Worm (Caenorhabditis elegans) whole organism, young adult: ENCODE results near the gene gst-24.
"Not testable (repeated sequence)": the region's sequence is repeated elsewhere in the genome, so short reads cannot be mapped to it uniquely, and the experiment has no call there.

ENCODE experiments used
- B0261.1 ChIP-seq: sonication (generic microtip); optimal IDR thresholded peaks from 2 replicates; lab custom pipeline; 2016; ENCODE audit warnings: mild to moderate bottlenecking, missing genetic modification characterization, moderate library complexity, missing compliant biosample characterization
- D2030.7 ChIP-seq: fragments of 200-800 bp; sonication (Bioruptor generic); IDR thresholded peaks from 2 replicates; pipeline ENCODE4 v1.3.6; 2022; ENCODE audit warnings: missing genetic modification reagents, missing genetic modification characterization, missing compliant biosample characterization
- F33H1.4 ChIP-seq: fragments of 200-800 bp; sonication (Bioruptor generic); IDR thresholded peaks from 2 replicates; pipeline ENCODE4 v1.3.6; 2022; ENCODE audit warnings: missing genetic modification reagents, missing genetic modification characterization, missing compliant biosample characterization
- F57A8.1 ChIP-seq: fragments of 200-800 bp; sonication (Bioruptor generic); optimal IDR thresholded peaks from 2 replicates; lab custom pipeline; 2018; ENCODE audit warnings: mild to moderate bottlenecking, missing genetic modification characterization, moderate library complexity, missing compliant biosample characterization
- F57C9.4 ChIP-seq: sonication (generic microtip); optimal IDR thresholded peaks from 2 replicates; lab custom pipeline; 2017; ENCODE audit warnings: mild to moderate bottlenecking, missing genetic modification characterization, missing compliant biosample characterization
- Y95B8A.8 ChIP-seq: fragments of 200-800 bp; sonication (Bioruptor generic); IDR thresholded peaks from 2 replicates; pipeline ENCODE4 v1.3.6; 2022; ENCODE audit warnings: missing genetic modification reagents, missing genetic modification characterization, missing compliant biosample characterization
- ama-1 ChIP-seq, 3 experiments: fragments of 150-350 bp in 1 of 3; sonication (generic microtip) in 2 of 3; optimal IDR thresholded peaks; 2 replicates each; lab custom pipeline; 2014 to 2018; ENCODE audit warnings: missing biosample characterization in 2 of 3, missing genetic modification characterization in 2 of 3, missing genetic modification reagents in 2 of 3
- atf-7 ChIP-seq: sonication (generic microtip); optimal IDR thresholded peaks from 2 replicates; lab custom pipeline; 2017; ENCODE audit warnings: mild to moderate bottlenecking, missing genetic modification characterization, missing compliant biosample characterization
- athp-1 ChIP-seq: sonication (generic microtip); optimal IDR thresholded peaks from 2 replicates; lab custom pipeline; 2017; ENCODE audit warnings: mild to moderate bottlenecking, missing genetic modification characterization, missing compliant biosample characterization
- attf-6 ChIP-seq: fragments of 200-800 bp; sonication (Bioruptor generic); IDR thresholded peaks from 2 replicates; pipeline ENCODE4 v1.3.6; 2022; ENCODE audit warnings: missing genetic modification reagents, missing genetic modification characterization, missing compliant biosample characterization
- bed-1 ChIP-seq: fragments of 200-800 bp; sonication (Bioruptor generic); IDR thresholded peaks from 2 replicates; pipeline ENCODE4 v1.3.6; 2022; ENCODE audit warnings: missing genetic modification reagents, missing genetic modification characterization, missing compliant biosample characterization
- cebp-2 ChIP-seq: fragments of 200-800 bp; sonication (Bioruptor generic); IDR thresholded peaks from 2 replicates; pipeline ENCODE4 v1.3.6; 2022; ENCODE audit warnings: missing genetic modification characterization, missing compliant biosample characterization
- ceh-27 ChIP-seq: fragments of 200-800 bp; sonication (Bioruptor generic); optimal IDR thresholded peaks from 2 replicates; lab custom pipeline; 2018; ENCODE audit warnings: mild to moderate bottlenecking, missing genetic modification characterization, moderate library complexity, missing compliant biosample characterization
- ceh-79 ChIP-seq: sonication (generic microtip); optimal IDR thresholded peaks from 2 replicates; lab custom pipeline; 2017; ENCODE audit warnings: mild to moderate bottlenecking, missing genetic modification characterization, missing compliant biosample characterization
- ceh-91 ChIP-seq: fragments of 200-800 bp; sonication (Bioruptor generic); IDR thresholded peaks from 2 replicates; pipeline ENCODE4 v1.3.6; 2022; ENCODE audit warnings: missing genetic modification reagents, missing genetic modification characterization, missing compliant biosample characterization
- dox-1 ChIP-seq: fragments of 200-800 bp; sonication (Bioruptor generic); IDR thresholded peaks from 2 replicates; pipeline ENCODE4 v1.3.6; 2022; ENCODE audit warnings: missing genetic modification reagents, missing genetic modification characterization, missing compliant biosample characterization
- dpl-1 ChIP-seq: fragments of 150-350 bp; optimal IDR thresholded peaks from 2 replicates; lab custom pipeline; 2014; ENCODE audit warnings: missing biosample characterization, missing genetic modification reagents, missing genetic modification characterization
- egrh-3 ChIP-seq: fragments of 200-800 bp; sonication (Bioruptor generic); IDR thresholded peaks from 2 replicates; pipeline ENCODE4 v1.3.6; 2022; ENCODE audit warnings: missing genetic modification reagents, missing genetic modification characterization, missing compliant biosample characterization
- ekl-4 ChIP-seq: fragments of 200-800 bp; sonication (Bioruptor generic); IDR thresholded peaks from 2 replicates; pipeline ENCODE4 v1.3.6; 2022; ENCODE audit warnings: missing genetic modification reagents, missing genetic modification characterization, missing compliant biosample characterization
- hlh-26 ChIP-seq: fragments of 200-800 bp; sonication (Bioruptor generic); conservative IDR thresholded peaks from 2 replicates; pipeline ENCODE4 v1.3.6; 2022; ENCODE audit warnings: missing genetic modification reagents, missing genetic modification characterization, missing compliant biosample characterization
- hmg-1.2 ChIP-seq: fragments of 200-800 bp; sonication (Bioruptor generic); IDR thresholded peaks from 2 replicates; pipeline ENCODE4 v1.3.6; 2022; ENCODE audit warnings: missing genetic modification reagents, missing genetic modification characterization, missing compliant biosample characterization
- hsf-1 ChIP-seq: fragments of 200-800 bp; sonication (Bioruptor generic); IDR thresholded peaks from 2 replicates; pipeline ENCODE4 v1.3.6; 2022; ENCODE audit warnings: missing genetic modification reagents, missing genetic modification characterization, missing compliant biosample characterization
- let-526 ChIP-seq: fragments of 200-800 bp; sonication (Bioruptor generic); IDR thresholded peaks from 2 replicates; pipeline ENCODE4 v1.3.6; 2022; ENCODE audit warnings: missing genetic modification reagents, missing genetic modification characterization, missing compliant biosample characterization
- lin-26 ChIP-seq: fragments of 200-800 bp; sonication (Bioruptor generic); IDR thresholded peaks from 2 replicates; pipeline ENCODE4 v1.3.6; 2022; ENCODE audit warnings: missing genetic modification reagents, missing genetic modification characterization, missing compliant biosample characterization
- lin-54 ChIP-seq: fragments of 200-800 bp; sonication (Bioruptor generic); optimal IDR thresholded peaks from 2 replicates; lab custom pipeline; 2018; ENCODE audit warnings: mild to moderate bottlenecking, missing genetic modification characterization, missing compliant biosample characterization
- lsy-27 ChIP-seq: sonication (generic microtip); optimal IDR thresholded peaks from 2 replicates; lab custom pipeline; 2017; ENCODE audit warnings: missing genetic modification characterization, mild to moderate bottlenecking, missing compliant biosample characterization, antibody characterized with exemption, missing genotype, borderline replicate concordance; ENCODE audit not compliant: insufficient read depth
- madf-6 ChIP-seq: fragments of 200-800 bp; sonication (Bioruptor generic); IDR thresholded peaks from 2 replicates; pipeline ENCODE4 v1.3.6; 2022; ENCODE audit warnings: missing genetic modification reagents, missing genetic modification characterization, missing compliant biosample characterization
- mes-4 ChIP-seq: sonication (generic microtip); optimal IDR thresholded peaks from 2 replicates; lab custom pipeline; 2016; ENCODE audit warnings: missing genotype, missing genetic modification characterization, missing compliant biosample characterization
- mxl-1 ChIP-seq: sonication (generic microtip); optimal IDR thresholded peaks from 2 replicates; lab custom pipeline; 2016; ENCODE audit warnings: missing genetic modification characterization, missing compliant biosample characterization
- nfya-1 ChIP-seq: sonication (generic microtip); optimal IDR thresholded peaks from 2 replicates; lab custom pipeline; 2017; ENCODE audit warnings: antibody characterized with exemption, missing compliant biosample characterization, missing genetic modification characterization, borderline replicate concordance; ENCODE audit not compliant: insufficient read depth
- nfyb-1 ChIP-seq: fragments of 200-800 bp; sonication (Bioruptor generic); IDR thresholded peaks from 2 replicates; pipeline ENCODE4 v1.3.6; 2022; ENCODE audit warnings: missing genetic modification reagents, missing genetic modification characterization, missing compliant biosample characterization
- nhr-90 ChIP-seq: sonication (generic microtip); optimal IDR thresholded peaks from 2 replicates; lab custom pipeline; 2016; ENCODE audit warnings: missing genotype, mild to moderate bottlenecking, missing genetic modification characterization, missing compliant biosample characterization
- pbrm-1 ChIP-seq: fragments of 200-800 bp; sonication (Bioruptor generic); IDR thresholded peaks from 2 replicates; pipeline ENCODE4 v1.3.6; 2022; ENCODE audit warnings: missing genetic modification reagents, missing genetic modification characterization, missing compliant biosample characterization
- rcor-1 ChIP-seq: fragments of 200-800 bp; sonication (Bioruptor generic); IDR thresholded peaks from 2 replicates; pipeline ENCODE4 v1.3.6; 2022; ENCODE audit warnings: missing genetic modification reagents, missing genetic modification characterization, missing compliant biosample characterization
- repo-1 ChIP-seq: sonication (generic microtip); optimal IDR thresholded peaks from 2 replicates; lab custom pipeline; 2017; ENCODE audit warnings: mild to moderate bottlenecking, missing genetic modification characterization, missing compliant biosample characterization
- rpc-1 ChIP-seq, 2 experiments: fragments of 150-350 bp in 1 of 2; sonication (generic microtip) in 1 of 2; optimal IDR thresholded peaks; 2 replicates each; lab custom pipeline; 2014 to 2018; ENCODE audit warnings: missing biosample characterization in 1 of 2, missing genetic modification characterization in 1 of 2, missing genetic modification reagents in 1 of 2, missing genotype in 1 of 2
- somi-1 ChIP-seq: fragments of 200-800 bp; sonication (Bioruptor generic); optimal IDR thresholded peaks from 2 replicates; lab custom pipeline; 2018; ENCODE audit warnings: mild to moderate bottlenecking, missing genetic modification characterization, missing compliant biosample characterization
- tbp1 ChIP-seq: fragments of 200-800 bp; sonication (Bioruptor generic); optimal IDR thresholded peaks from 2 replicates; lab custom pipeline; 2018; ENCODE audit warnings: mild to moderate bottlenecking, missing genetic modification characterization, missing compliant biosample characterization
- unc-130 ChIP-seq: sonication (generic microtip); optimal IDR thresholded peaks from 2 replicates; lab custom pipeline; 2016; ENCODE audit warnings: missing genetic modification reagents, missing genetic modification characterization, missing compliant biosample characterization
- zfh-2 ChIP-seq: fragments of 200-800 bp; sonication (Bioruptor generic); conservative IDR thresholded peaks from 2 replicates; pipeline ENCODE4 v1.3.6; 2022; ENCODE audit warnings: missing genetic modification reagents, missing genetic modification characterization, missing compliant biosample characterization
- ztf-25 ChIP-seq: fragments of 200-800 bp; sonication (Bioruptor generic); IDR thresholded peaks from 2 replicates; pipeline ENCODE4 v1.3.6; 2022; ENCODE audit warnings: missing genetic modification reagents, missing genetic modification characterization, missing compliant biosample characterization
- ztf-3 ChIP-seq: fragments of 200-800 bp; sonication (Bioruptor generic); optimal IDR thresholded peaks from 2 replicates; lab custom pipeline; 2018; ENCODE audit warnings: mild to moderate bottlenecking, missing genetic modification characterization, missing compliant biosample characterization

gst-24 gene

ce11 chrII:13611186-13611585 is at the start of gene gst-24:
Gene gst-24, minus strand, starts transcription at chrII:13611366.
- no peak for TF ChIP-seq let-526 (GFP tag; lab: Robert Waterston, UW)
- no peak for TF ChIP-seq hsf-1
- TF ChIP-seq attf-6 (GFP tag; lab: Robert Waterston, UW): no peak
- TF ChIP-seq repo-1: no peak
- TF ChIP-seq lsy-27: no peak
- TF ChIP-seq bed-1 (GFP tag; lab: Robert Waterston, UW): no peak
- TF ChIP-seq F57A8.1 (GFP tag; lab: Kevin White, UChicago): no peak
- TF ChIP-seq unc-130 (GFP tag; lab: Kevin White, UChicago): no peak
- TF ChIP-seq somi-1 (GFP tag; lab: Kevin White, UChicago): no peak
- TF ChIP-seq nfya-1: no peak
- TF ChIP-seq egrh-3 (GFP tag; lab: Robert Waterston, UW): no peak
- TF ChIP-seq ama-1 (optimal IDR thresholded peaks at IDR 0.05; lab: Kevin White, UChicago): no peak
- no peak for TF ChIP-seq ama-1 (GFP tag; optimal IDR thresholded peaks at IDR 0.05; lab: Kevin White, UChicago)
- TF ChIP-seq ceh-91 (GFP tag; lab: Robert Waterston, UW): no peak
- no peak for TF ChIP-seq lin-54 (GFP tag; lab: Kevin White, UChicago)
- no peak for TF ChIP-seq F57C9.4
- TF ChIP-seq ztf-25 (GFP tag; lab: Robert Waterston, UW): no peak
- no peak for TF ChIP-seq F33H1.4
- TF ChIP-seq mxl-1 (tag; lab: Kevin White, UChicago): no peak
- TF ChIP-seq, all 124 proteins: peak for 0

ce11 chrII:13658424-13658823 is 47.3 kb upstream of the gst-24 start:
- TF ChIP-seq madf-6 (GFP tag; lab: Robert Waterston, UW) (peak; percentile 32; the same call in 1 of the 2 replicates), egrh-3 (GFP tag; lab: Robert Waterston, UW) (0 out of 2 replicates have a peak, but pooled peaks have one; percentile 13), ztf-25 (GFP tag; lab: Robert Waterston, UW) (peak; percentile 71; the same call in 1 of the 2 replicates), D2030.7 (peak; percentile 64), attf-6 (GFP tag; lab: Robert Waterston, UW) (0 out of 2 replicates have a peak, but pooled peaks have one; percentile 29), B0261.1 (tag; lab: Kevin White, UChicago) (peak; percentile 50), cebp-2 (0 out of 2 replicates have a peak, but pooled peaks have one; percentile 64), dox-1 (GFP tag; lab: Robert Waterston, UW) (peak; percentile 57), hmg-1.2 (GFP tag; lab: Robert Waterston, UW) (peak; percentile 56), pbrm-1 (GFP tag; lab: Robert Waterston, UW) (peak; percentile 39; the same call in 1 of the 2 replicates), tbp1 (peak; percentile 83), nfyb-1 (GFP tag; lab: Robert Waterston, UW) (peak; percentile 73), lin-26 (GFP tag; lab: Robert Waterston, UW) (peak; percentile 96), rpc-1 (optimal IDR thresholded peaks at IDR 0.05; lab: Kevin White, UChicago) (peak; percentile 22), rpc-1 (tag; optimal IDR thresholded peaks at IDR 0.05; lab: Kevin White, UChicago) (peak; percentile 63)

DNA sequence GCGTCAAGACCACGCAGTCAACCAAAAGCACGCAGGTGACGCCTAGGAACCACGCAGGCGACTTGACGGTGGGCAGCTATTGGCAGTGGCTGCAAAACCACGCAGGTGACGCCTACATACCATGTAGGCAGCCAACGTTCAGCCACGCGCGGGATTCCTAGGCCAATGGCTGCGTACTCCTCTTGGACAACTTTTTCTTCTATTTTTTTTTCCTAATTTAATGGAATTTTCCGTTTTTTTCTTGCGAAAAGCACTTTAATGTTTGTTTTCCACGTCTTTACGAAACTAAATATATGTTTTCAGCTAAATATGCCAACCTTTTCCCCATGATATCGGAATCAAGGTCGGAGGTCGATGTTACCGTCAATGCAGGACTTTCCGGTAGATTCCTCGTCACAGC is 43.6 kb upstream of the gst-24 start, which contains the start of gene C31C9.9:
C31C9.9 (plus strand) TSS at position 301 of the 400 bp plus-strand sequence.
- not testable (repeated sequence) for TF ChIP-seq F57C9.4, dpl-1, hlh-26
- TF ChIP-seq, all 124 proteins: peak for 0; not testable (repeated sequence) for 124

DNA sequence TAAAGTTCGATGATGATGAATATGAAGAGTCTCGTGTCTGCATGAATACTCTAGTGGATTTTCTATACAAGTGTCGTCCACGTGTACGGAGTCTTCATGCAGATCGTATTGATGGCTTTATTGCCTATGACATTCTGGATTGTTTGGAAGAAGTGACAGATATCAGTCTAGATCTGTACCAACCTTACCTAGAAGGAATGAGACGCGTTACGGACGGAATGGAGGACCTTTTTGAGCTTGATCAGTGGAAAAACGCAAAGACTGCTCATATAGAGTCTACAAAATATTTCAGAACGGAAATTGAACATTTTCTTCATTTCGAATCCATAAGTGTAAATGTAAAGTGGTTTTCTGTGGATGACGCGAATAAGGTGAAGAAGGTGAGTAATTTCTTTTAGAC is 37.1 kb upstream of the gst-24 start, which contains the start of gene fbxa-169:
fbxa-169 (plus strand) TSS at position 301 of the 400 bp plus-strand sequence.
- TF ChIP-seq atf-7 (tag; lab: Kevin White, UChicago) (no peak), mes-4 (no peak), hsf-1 (no peak), ceh-27 (GFP tag; lab: Kevin White, UChicago) (no peak), ztf-3 (GFP tag; lab: Kevin White, UChicago) (no peak), zfh-2 (GFP tag; lab: Robert Waterston, UW) (no peak), ekl-4 (no peak), repo-1 (no peak), Y95B8A.8 (no peak), nhr-90 (tag; lab: Kevin White, UChicago) (no peak), rcor-1 (GFP tag; lab: Robert Waterston, UW) (no peak), athp-1 (tag; lab: Kevin White, UChicago) (no peak), ceh-79 (tag; lab: Kevin White, UChicago) (no peak), F57A8.1 (GFP tag; lab: Kevin White, UChicago) (no peak)
